Fruit fly (Drosophila melanogaster) whole organism, wandering third instar larva: ENCODE measurements around the gene CG7299.

Experiments used
- CG32264 ChIP-seq: fragments of 200-800 bp; sonication (Bioruptor generic); optimal IDR thresholded peaks from 2 replicates; lab custom pipeline; 2016; ENCODE audit warnings: missing biosample characterization, missing genetic modification characterization
- Sp1 ChIP-seq: fragments of 200-800 bp; sonication (Bioruptor generic); optimal IDR thresholded peaks from 3 replicates; lab custom pipeline; 2019; ENCODE audit warnings: missing biosample characterization, mild to moderate bottlenecking, missing genetic modification characterization, moderate library complexity
- h ChIP-seq: fragments of 200-800 bp; sonication (Bioruptor generic); optimal IDR thresholded peaks from 3 replicates; lab custom pipeline; 2016; ENCODE audit warnings: missing biosample characterization, mild to moderate bottlenecking, missing genetic modification characterization
- pan ChIP-seq: fragments of >200 bp; optimal IDR thresholded peaks from 2 replicates; lab custom pipeline; 2017
- sv ChIP-seq: fragments of 200-800 bp; sonication (Bioruptor generic); optimal IDR thresholded peaks from 3 replicates; lab custom pipeline; 2016; ENCODE audit warnings: missing biosample characterization, missing genetic modification characterization

DNA sequence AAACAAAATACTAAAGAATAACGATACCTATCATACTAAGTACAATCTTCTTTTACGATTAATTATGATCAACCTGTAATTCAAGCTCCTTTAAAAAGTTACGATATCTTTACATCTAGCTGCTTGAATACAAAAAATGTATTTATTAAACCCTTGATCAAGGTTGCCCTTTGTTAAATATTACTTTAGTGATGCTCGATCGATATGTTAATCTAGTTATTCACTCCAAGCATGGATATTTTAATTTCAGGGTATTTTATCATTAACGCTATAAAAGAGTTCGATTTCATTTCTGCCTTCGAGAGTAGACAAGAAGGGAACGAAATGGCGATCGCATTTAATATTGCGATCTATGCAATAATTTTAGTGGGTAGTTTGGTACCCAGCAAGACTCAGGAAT lies 40.5 kb downstream of the CG7299 start, which contains the start of gene CG18284:
- no peak for TF ChIP-seq Sp1 (GFP tag; lab: Kevin White, UChicago)
- TF ChIP-seq pan (lab: Kevin White, UChicago) = no peak
- no peak for TF ChIP-seq CG32264 (GFP tag; lab: Kevin White, UChicago)
- TF ChIP-seq h (GFP tag; lab: Kevin White, UChicago) = no peak
- no peak for TF ChIP-seq sv
